Worm (Caenorhabditis elegans) whole organism, L1 larva: ENCODE data around the gene sluh-7.
A peak's percentile ranks its signal among the peaks of the same experiment; 100 is the strongest.

Experiments used
- C04F5.9 ChIP-seq: sonication (generic microtip); optimal IDR thresholded peaks from 2 replicates; lab custom pipeline; 2016; ENCODE audit warnings: missing genetic modification characterization, missing compliant biosample characterization
- C16A3.4 ChIP-seq: fragments of 150-350 bp; optimal IDR thresholded peaks from 2 replicates; lab custom pipeline; 2014; ENCODE audit warnings: missing biosample characterization, missing genetic modification characterization
- C34B4.2 ChIP-seq: sonication (generic microtip); optimal IDR thresholded peaks from 2 replicates; lab custom pipeline; 2017; ENCODE audit warnings: mild to moderate bottlenecking, missing genetic modification characterization, missing compliant biosample characterization
- Y116A8C.19 ChIP-seq: sonication (generic microtip); optimal IDR thresholded peaks from 2 replicates; lab custom pipeline; 2016; ENCODE audit warnings: missing compliant biosample characterization, missing genetic modification characterization, borderline replicate concordance
- aha-1 ChIP-seq: fragments of 150-350 bp; optimal IDR thresholded peaks from 2 replicates; lab custom pipeline; 2014; ENCODE audit warnings: missing biosample characterization, missing genetic modification characterization
- aly-2 ChIP-seq: fragments of 150-350 bp; optimal IDR thresholded peaks from 2 replicates; lab custom pipeline; 2014; ENCODE audit warnings: missing biosample characterization, missing genetic modification characterization
- ceh-88 ChIP-seq: fragments of 200-800 bp; sonication (Bioruptor generic); IDR thresholded peaks from 2 replicates; pipeline ENCODE4 v1.3.6; 2022; ENCODE audit warnings: missing genetic modification characterization, missing compliant biosample characterization
- ceh-90 ChIP-seq: sonication (generic microtip); optimal IDR thresholded peaks from 2 replicates; lab custom pipeline; 2016; ENCODE audit warnings: missing genetic modification characterization, missing compliant biosample characterization
- ces-1 ChIP-seq: fragments of 150-350 bp; optimal IDR thresholded peaks from 2 replicates; lab custom pipeline; 2014; ENCODE audit warnings: missing biosample characterization, missing genetic modification reagents, missing genetic modification characterization
- efl-3 ChIP-seq: fragments of 200-800 bp; sonication (Bioruptor generic); optimal IDR thresholded peaks from 2 replicates; lab custom pipeline; 2018; ENCODE audit warnings: mild to moderate bottlenecking, missing genetic modification characterization, missing compliant biosample characterization
- egl-27 ChIP-seq, 2 experiments: fragments of 150-350 bp in 1 of 2; sonication (generic microtip); optimal IDR thresholded peaks; 3 replicates each; lab custom pipeline; 2017 to 2018; ENCODE audit warnings: missing biosample characterization in 2 of 2, missing genetic modification characterization in 2 of 2, missing genetic modification reagents in 2 of 2
- elt-2 ChIP-seq: sonication (generic microtip); optimal IDR thresholded peaks from 2 replicates; lab custom pipeline; 2016; ENCODE audit warnings: missing genetic modification characterization, mild to moderate bottlenecking, inconsistent platforms, missing compliant biosample characterization, missing genetic modification reagents
- fkh-10 ChIP-seq: sonication (generic microtip); optimal IDR thresholded peaks from 2 replicates; lab custom pipeline; 2017; ENCODE audit warnings: missing biosample characterization, missing genetic modification reagents, missing genetic modification characterization
- fkh-8 ChIP-seq: sonication (generic microtip); optimal IDR thresholded peaks from 2 replicates; lab custom pipeline; 2016; ENCODE audit warnings: mild to moderate bottlenecking, missing genetic modification characterization, missing compliant biosample characterization
- hlh-17 ChIP-seq: fragments of 200-800 bp; sonication (Bioruptor generic); optimal IDR thresholded peaks from 2 replicates; lab custom pipeline; 2018; ENCODE audit warnings: missing genetic modification characterization, mild to moderate bottlenecking, missing compliant biosample characterization, moderate library complexity, borderline replicate concordance
- hpl-2 ChIP-seq: fragments of 150-350 bp; optimal IDR thresholded peaks from 2 replicates; lab custom pipeline; 2014; ENCODE audit warnings: missing biosample characterization, missing genetic modification reagents, missing genetic modification characterization
- irx-1 ChIP-seq: sonication (generic microtip); optimal IDR thresholded peaks from 2 replicates; lab custom pipeline; 2016; ENCODE audit warnings: missing genetic modification characterization, missing compliant biosample characterization
- isw-1 ChIP-seq: fragments of 200-800 bp; sonication (Bioruptor generic); IDR thresholded peaks from 2 replicates; pipeline ENCODE4 v1.3.6; 2022; ENCODE audit warnings: missing genetic modification characterization, missing compliant biosample characterization
- lin-13 ChIP-seq: fragments of 150-350 bp; optimal IDR thresholded peaks from 2 replicates; lab custom pipeline; 2014; ENCODE audit warnings: missing biosample characterization, missing genetic modification reagents, missing genetic modification characterization
- lin-14 ChIP-seq: fragments of 200-800 bp; sonication (Bioruptor generic); optimal IDR thresholded peaks from 2 replicates; lab custom pipeline; 2018; ENCODE audit warnings: mild to moderate bottlenecking, missing genetic modification characterization, moderate library complexity, missing compliant biosample characterization
- lin-15B ChIP-seq: fragments of 150-350 bp; sonication (generic microtip); optimal IDR thresholded peaks from 3 replicates; lab custom pipeline; 2014; ENCODE audit warnings: missing biosample characterization, missing genetic modification characterization
- lin-35 ChIP-seq, 2 experiments: fragments of 150-350 bp; optimal IDR thresholded peaks; 2 replicates each; lab custom pipeline; 2014; ENCODE audit warnings: missing biosample characterization in 2 of 2, missing genetic modification characterization in 2 of 2, missing genetic modification reagents in 2 of 2
- mab-9 ChIP-seq: fragments of 200-800 bp; sonication (Bioruptor generic); IDR thresholded peaks from 2 replicates; pipeline ENCODE4 v1.3.6; 2022; ENCODE audit warnings: missing genetic modification reagents, missing genetic modification characterization, missing compliant biosample characterization
- mef-2 ChIP-seq: fragments of 150-350 bp; optimal IDR thresholded peaks from 2 replicates; lab custom pipeline; 2014; ENCODE audit warnings: missing biosample characterization, missing genetic modification characterization
- mep-1 ChIP-seq: fragments of 150-350 bp; optimal IDR thresholded peaks from 2 replicates; lab custom pipeline; 2014; ENCODE audit warnings: missing biosample characterization, missing genetic modification characterization
- nhr-11 ChIP-seq: fragments of 150-350 bp; optimal IDR thresholded peaks from 2 replicates; lab custom pipeline; 2014; ENCODE audit warnings: missing biosample characterization, missing genetic modification characterization
- nhr-20 ChIP-seq: sonication (generic microtip); optimal IDR thresholded peaks from 2 replicates; lab custom pipeline; 2016; ENCODE audit warnings: mild to moderate bottlenecking, missing genetic modification characterization, missing compliant biosample characterization
- nhr-237 ChIP-seq: fragments of 150-350 bp; optimal IDR thresholded peaks from 2 replicates; lab custom pipeline; 2014; ENCODE audit warnings: missing biosample characterization, missing genetic modification characterization
- nhr-71 ChIP-seq: sonication (generic microtip); optimal IDR thresholded peaks from 2 replicates; lab custom pipeline; 2016; ENCODE audit warnings: mild to moderate bottlenecking, missing genetic modification characterization, moderate library complexity, missing compliant biosample characterization
- pag-3 ChIP-seq: sonication (generic microtip); optimal IDR thresholded peaks from 2 replicates; lab custom pipeline; 2017; ENCODE audit warnings: missing genetic modification characterization, mild to moderate bottlenecking, missing compliant biosample characterization, antibody characterized with exemption, borderline replicate concordance; ENCODE audit not compliant: insufficient read depth
- sox-4 ChIP-seq: sonication (generic microtip); optimal IDR thresholded peaks from 2 replicates; lab custom pipeline; 2016; ENCODE audit warnings: missing genetic modification characterization, missing compliant biosample characterization
- tbx-2 ChIP-seq: sonication (generic microtip); optimal IDR thresholded peaks from 2 replicates; lab custom pipeline; 2016; ENCODE audit warnings: missing genetic modification characterization, missing compliant biosample characterization
- tlp-1 ChIP-seq: fragments of 150-350 bp; optimal IDR thresholded peaks from 2 replicates; lab custom pipeline; 2014; ENCODE audit warnings: missing biosample characterization, missing genetic modification characterization
- unc-130 ChIP-seq: fragments of 150-350 bp; optimal IDR thresholded peaks from 2 replicates; lab custom pipeline; 2017; ENCODE audit warnings: missing biosample characterization, missing genetic modification characterization, inconsistent platforms
- unc-30 ChIP-seq: sonication (generic microtip); optimal IDR thresholded peaks from 2 replicates; lab custom pipeline; 2017; ENCODE audit warnings: missing biosample characterization, missing genetic modification characterization
- unc-62 ChIP-seq: fragments of 150-350 bp; optimal IDR thresholded peaks from 2 replicates; lab custom pipeline; 2014; ENCODE audit warnings: missing biosample characterization, missing genetic modification reagents, missing genetic modification characterization
- unc-86 ChIP-seq: sonication (generic microtip); optimal IDR thresholded peaks from 2 replicates; lab custom pipeline; 2016; ENCODE audit warnings: missing genetic modification characterization, missing compliant biosample characterization
- vab-15 ChIP-seq: sonication (generic microtip); optimal IDR thresholded peaks from 2 replicates; lab custom pipeline; 2017; ENCODE audit warnings: missing genotype, mild to moderate bottlenecking, missing genetic modification characterization, missing compliant biosample characterization
- xbp-1 ChIP-seq: sonication (generic microtip); optimal IDR thresholded peaks from 2 replicates; lab custom pipeline; 2016; ENCODE audit warnings: missing genetic modification characterization, missing compliant biosample characterization
- zip-4 ChIP-seq: fragments of 200-800 bp; sonication (Bioruptor generic); optimal IDR thresholded peaks from 2 replicates; lab custom pipeline; 2018; ENCODE audit warnings: mild to moderate bottlenecking, missing genetic modification characterization, moderate library complexity, missing compliant biosample characterization

sluh-7 gene

ce11 chrV:10398431-10398830, 42.8 kb upstream of the sluh-7 start, which contains the start of gene ugt-2 (continued):
- no peak for TF ChIP-seq hlh-17 (GFP tag; lab: Kevin White, UChicago)
- no peak for TF ChIP-seq mab-9 (GFP tag; lab: Robert Waterston, UW)
- TF ChIP-seq pag-3 (tag; lab: Kevin White, UChicago), result no peak
- TF ChIP-seq egl-27 (tag; optimal IDR thresholded peaks at IDR 0.05; lab: Kevin White, UChicago), result no peak
- no peak for TF ChIP-seq fkh-8 (tag; lab: Kevin White, UChicago)
- TF ChIP-seq C04F5.9, result no peak
- TF ChIP-seq ceh-90 (tag; lab: Kevin White, UChicago), result no peak
- no peak for TF ChIP-seq lin-13
- TF ChIP-seq Y116A8C.19 (tag; lab: Kevin White, UChicago), result no peak
- TF ChIP-seq C34B4.2 (tag; lab: Kevin White, UChicago), result no peak
- TF ChIP-seq nhr-237 (tag; lab: Kevin White, UChicago), result no peak
- no peak for TF ChIP-seq nhr-11 (tag; lab: Kevin White, UChicago)
- TF ChIP-seq efl-3, result no peak
- no peak for TF ChIP-seq mef-2
- TF ChIP-seq unc-130 (tag; lab: Kevin White, UChicago), result no peak
- TF ChIP-seq elt-2 (tag; lab: Kevin White, UChicago), result peak; percentile 46
- TF ChIP-seq nhr-71 (tag; lab: Kevin White, UChicago), result no peak
- no peak for TF ChIP-seq ceh-88 (GFP tag; lab: Robert Waterston, UW)
- TF ChIP-seq isw-1 (GFP tag; lab: Robert Waterston, UW), result no peak
- no peak for TF ChIP-seq mep-1 (tag; lab: Kevin White, UChicago)
- TF ChIP-seq tbx-2 (tag; lab: Kevin White, UChicago), result no peak
- TF ChIP-seq tlp-1 (tag; lab: Kevin White, UChicago), result no peak
- TF ChIP-seq xbp-1 (tag; lab: Kevin White, UChicago), result no peak
- peak; percentile 22 for TF ChIP-seq lin-14 (GFP tag; lab: Kevin White, UChicago)
- no peak for TF ChIP-seq sox-4
- TF ChIP-seq ces-1 (GFP tag; lab: Kevin White, UChicago), result no peak
- peak; percentile 33 for TF ChIP-seq nhr-20

ce11 chrV:10395173-10395766, 39.6 kb upstream of the sluh-7 start, which contains the start of the genes col-151 and ugt-1:
Gene col-151 (minus strand): TSS chrV:10395223.
Gene ugt-1 (plus strand): TSS chrV:10395663.
- no peak for TF ChIP-seq mab-9 (GFP tag; lab: Robert Waterston, UW)
- no peak for TF ChIP-seq hpl-2 (GFP tag; lab: Kevin White, UChicago)
- TF ChIP-seq unc-62 (GFP tag; lab: Kevin White, UChicago), result no peak
- no peak for TF ChIP-seq lin-35 (GFP tag; optimal IDR thresholded peaks at IDR 0.05; lab: Kevin White, UChicago)
- TF ChIP-seq Y116A8C.19 (tag; lab: Kevin White, UChicago), result no peak
- no peak for TF ChIP-seq C16A3.4 (tag; lab: Kevin White, UChicago)
- no peak for TF ChIP-seq unc-86
- no peak for TF ChIP-seq elt-2 (tag; lab: Kevin White, UChicago)
- no peak for TF ChIP-seq fkh-10
- no peak for TF ChIP-seq aly-2 (tag; lab: Kevin White, UChicago)
- no peak for TF ChIP-seq zip-4
- TF ChIP-seq irx-1, result no peak
- TF ChIP-seq vab-15 (tag; lab: Kevin White, UChicago), result no peak
- TF ChIP-seq unc-30, result no peak
- TF ChIP-seq C04F5.9, result no peak
- TF ChIP-seq ces-1 (GFP tag; lab: Kevin White, UChicago), result no peak
- no peak for TF ChIP-seq pag-3 (tag; lab: Kevin White, UChicago)
- TF ChIP-seq lin-15B (tag; lab: Kevin White, UChicago), result no peak
- TF ChIP-seq ceh-88 (GFP tag; lab: Robert Waterston, UW), result no peak
- TF ChIP-seq aha-1 (tag; lab: Kevin White, UChicago), result no peak
